Fruit fly (Drosophila melanogaster): ENCODE measurements around the gene CG14435.
A peak's percentile ranks its signal among the peaks of the same experiment; 100 is the strongest.

CG14435 gene

DNA sequence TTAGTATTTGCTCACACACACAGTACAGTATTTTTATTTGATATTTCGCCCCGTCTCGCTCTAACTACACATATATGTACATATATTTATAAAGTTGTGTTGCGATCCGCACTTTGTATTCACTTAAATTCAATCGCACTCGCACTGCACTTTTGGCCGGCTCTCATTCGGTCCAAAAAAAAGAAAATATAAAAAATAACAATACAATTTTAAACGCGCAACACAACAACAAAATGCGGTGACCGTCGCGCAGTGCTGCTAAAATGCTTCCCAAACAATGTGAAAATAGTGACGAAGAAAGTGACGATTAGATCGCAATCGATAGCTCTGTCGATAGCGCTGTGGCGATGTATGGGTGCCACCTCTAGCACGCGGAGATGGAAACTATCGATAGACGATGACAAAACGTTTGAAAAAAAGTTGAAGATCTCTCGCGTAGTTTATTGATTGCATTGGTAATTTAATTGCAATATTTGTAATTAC, 40.4 kb downstream of the CG14435 start, which contains the start of the genes C3G and pod1 (continued):
- TF ChIP-seq schlank (tag; optimal IDR thresholded peaks at IDR 0.05) (no peak), Vsx1 (GFP tag; optimal IDR thresholded peaks at IDR 0.05) (peak; percentile 16), Gsc (GFP tag; IDR thresholded peaks at IDR 0.05) (no peak), CG11696 (GFP tag; IDR thresholded peaks at IDR 0.05) (no peak), ab (GFP tag; optimal IDR thresholded peaks at IDR 0.05) (no peak), CG15073 (GFP tag; optimal IDR thresholded peaks at IDR 0.05) (no peak), hbn (GFP tag; IDR thresholded peaks at IDR 0.05; ENCODE audit: partially characterized antibody) (peak; percentile 97), CG12155 (GFP tag; optimal IDR thresholded peaks at IDR 0.05) (peak; percentile 39), CG9932 (GFP tag; IDR thresholded peaks at IDR 0.05) (peak; percentile 84), CG11560 (tag; IDR thresholded peaks at IDR 0.05) (peak; percentile 54; the same call in 2 of the 3 replicates), Dp (GFP tag; optimal IDR thresholded peaks at IDR 0.05) (peak; percentile 73), bowl (GFP tag; IDR thresholded peaks at IDR 0.05) (no peak), CG30403 (GFP tag; optimal IDR thresholded peaks at IDR 0.05) (peak; percentile 11), inv (GFP tag; IDR thresholded peaks at IDR 0.05; ENCODE audit: partially characterized antibody) (peak; percentile 98), CG9797 (GFP tag; optimal IDR thresholded peaks at IDR 0.05) (peak; percentile 83), CG10366 (GFP tag; IDR thresholded peaks at IDR 0.05) (no peak), bigmax (GFP tag; optimal IDR thresholded peaks at IDR 0.05) (no peak), tx (GFP tag; optimal IDR thresholded peaks at IDR 0.05) (no peak), CG17568 (GFP tag; optimal IDR thresholded peaks at IDR 0.05) (no peak), fd96Cb (tag; optimal IDR thresholded peaks at IDR 0.05) (no peak), Oaz (GFP tag; IDR thresholded peaks at IDR 0.05) (no peak), CG13424 (tag; optimal IDR thresholded peaks at IDR 0.05) (peak; percentile 16), CG12659 (GFP tag; optimal IDR thresholded peaks at IDR 0.05) (peak; percentile 81), Trl (optimal IDR thresholded peaks at IDR 0.05) (peak in 1 of 2 experiments; percentile 20), Trl (GFP tag; optimal IDR thresholded peaks at IDR 0.05) (peak; percentile 42), CG4707 (GFP tag; optimal IDR thresholded peaks at IDR 0.05) (no peak), Ets97D (GFP tag; optimal IDR thresholded peaks at IDR 0.05) (peak; percentile 85), pum (GFP tag; optimal IDR thresholded peaks at IDR 0.05) (peak; percentile 21), sd (tag; optimal IDR thresholded peaks at IDR 0.05) (peak; percentile 58), CG12942 (GFP tag; optimal IDR thresholded peaks at IDR 0.05) (peak; percentile 32), rib (GFP tag; IDR thresholded peaks at IDR 0.05) (peak; percentile 67; the same call in 1 of the 2 replicates), CG3995 (GFP tag; optimal IDR thresholded peaks at IDR 0.05) (peak; percentile 92), so (GFP tag; IDR thresholded peaks at IDR 0.05) (no peak), HmgD (GFP tag; optimal IDR thresholded peaks at IDR 0.05) (peak; percentile 84), Hr51 (GFP tag; optimal IDR thresholded peaks at IDR 0.05) (no peak), PHDP (tag; optimal IDR thresholded peaks at IDR 0.05) (peak; percentile 28), Sox102F (GFP tag; optimal IDR thresholded peaks at IDR 0.05) (no peak), CG12769 (tag; optimal IDR thresholded peaks at IDR 0.05) (peak; percentile 42), CG3838 (GFP tag; optimal IDR thresholded peaks at IDR 0.05) (no peak), CG5180 (GFP tag; optimal IDR thresholded peaks at IDR 0.05) (no peak)

DNA sequence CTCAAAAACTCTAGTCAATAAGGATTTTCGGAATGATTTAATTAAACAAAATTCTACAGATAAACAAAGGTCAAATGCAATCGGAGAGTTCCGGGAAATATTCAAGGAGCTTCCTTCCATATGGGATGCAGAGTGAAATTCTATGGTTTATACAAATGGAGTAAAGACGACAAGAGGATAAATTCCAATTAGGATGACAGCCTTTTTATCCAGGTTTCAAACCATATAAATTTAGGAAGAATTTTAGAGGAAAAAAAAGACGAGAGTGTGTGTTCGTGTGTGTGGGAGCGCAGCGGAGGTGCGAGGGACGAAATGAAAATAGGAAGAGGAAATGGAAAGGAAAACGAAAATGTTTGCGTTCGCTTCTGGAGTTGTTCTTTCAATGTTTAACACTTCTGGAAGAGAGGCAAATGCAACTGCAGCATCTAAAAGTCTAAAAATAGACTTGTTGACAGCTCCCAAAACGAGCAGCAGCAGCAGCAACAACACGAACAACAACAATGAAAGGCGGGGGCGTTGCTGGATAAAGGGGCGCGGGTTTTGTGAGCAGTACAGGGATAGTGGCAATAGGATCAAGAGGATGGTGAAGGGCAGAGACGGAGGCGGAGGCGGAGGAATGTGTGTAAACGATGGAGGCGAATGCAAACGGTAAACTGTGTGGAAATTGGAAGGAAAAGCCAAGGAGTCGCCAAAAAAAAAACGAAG, 41.2 kb downstream of the CG14435 start:
- TF ChIP-seq sr (GFP tag; IDR thresholded peaks at IDR 0.05) (peak; percentile 51; the same call in 2 of the 3 replicates), sens (GFP tag) (peak; percentile 22), Med (GFP tag) (peak; percentile 38), CG4360 (GFP tag; IDR thresholded peaks at IDR 0.05) (peak; percentile 86), Elba2 (GFP tag; optimal IDR thresholded peaks at IDR 0.05) (peak; percentile 38), ab (GFP tag; optimal IDR thresholded peaks at IDR 0.05) (no peak), pita (GFP tag; optimal IDR thresholded peaks at IDR 0.05) (peak; percentile 36), insv (GFP tag; optimal IDR thresholded peaks at IDR 0.05) (peak; percentile 86 to 97), Ets65A (GFP tag) (peak; percentile 2), psq (GFP tag; optimal IDR thresholded peaks at IDR 0.05) (peak; percentile 1), Chrac-16 (GFP tag; optimal IDR thresholded peaks at IDR 0.05) (no peak), zen (tag; optimal IDR thresholded peaks at IDR 0.05) (peak; percentile 11), crol (GFP tag; IDR thresholded peaks at IDR 0.05) (peak; percentile 95)

Measured in whole organism, embryonic.